Fruit fly (Drosophila melanogaster) whole organism, wandering third instar larva: ENCODE data around the gene CG32040.

Source experiments
- Abd-B ChIP-seq: fragments of >200 bp; optimal IDR thresholded peaks from 2 replicates; lab custom pipeline; 2017; ENCODE audit warnings: missing biosample characterization, missing genetic modification characterization
- CG32264 ChIP-seq: fragments of 200-800 bp; sonication (Bioruptor generic); optimal IDR thresholded peaks from 2 replicates; lab custom pipeline; 2016; ENCODE audit warnings: missing biosample characterization, missing genetic modification characterization
- Dif ChIP-seq: fragments of 200-275, 200-300 bp; sonication (Bioruptor generic); optimal IDR thresholded peaks from 2 replicates; lab custom pipeline; 2018; ENCODE audit warnings: missing biosample characterization, missing genetic modification characterization; ENCODE audit not compliant: partially characterized antibody
- Hr78 ChIP-seq: fragments of >200 bp; optimal IDR thresholded peaks from 2 replicates; lab custom pipeline; 2017; ENCODE audit warnings: missing biosample characterization, missing genetic modification characterization
- OdsH ChIP-seq: fragments of 200-800 bp; sonication (Bioruptor generic); optimal IDR thresholded peaks from 2 replicates; lab custom pipeline; 2016; ENCODE audit warnings: missing biosample characterization, mild to moderate bottlenecking, missing genetic modification characterization
- Sp1 ChIP-seq: fragments of 200-800 bp; sonication (Bioruptor generic); optimal IDR thresholded peaks from 3 replicates; lab custom pipeline; 2019; ENCODE audit warnings: missing biosample characterization, mild to moderate bottlenecking, missing genetic modification characterization, moderate library complexity
- Vsx2 ChIP-seq: fragments of 200-300, 225-300 bp; sonication (Bioruptor generic); optimal IDR thresholded peaks from 2 replicates; lab custom pipeline; 2018; ENCODE audit warnings: missing biosample characterization, missing genetic modification characterization; ENCODE audit not compliant: partially characterized antibody
- brk ChIP-seq: fragments of 200-800 bp; sonication (Bioruptor generic); optimal IDR thresholded peaks from 2 replicates; lab custom pipeline; 2016; ENCODE audit warnings: missing biosample characterization, mild to moderate bottlenecking, missing genetic modification characterization
- ey ChIP-seq: fragments of 200-800 bp; sonication (Bioruptor generic); optimal IDR thresholded peaks from 2 replicates; lab custom pipeline; 2016; ENCODE audit warnings: missing biosample characterization, missing genetic modification characterization
- fru ChIP-seq: fragments of 200-800 bp; sonication (Bioruptor generic); optimal IDR thresholded peaks from 3 replicates; lab custom pipeline; 2016; ENCODE audit warnings: missing biosample characterization, mild to moderate bottlenecking, missing genetic modification characterization
- h ChIP-seq: fragments of 200-800 bp; sonication (Bioruptor generic); optimal IDR thresholded peaks from 3 replicates; lab custom pipeline; 2016; ENCODE audit warnings: missing biosample characterization, mild to moderate bottlenecking, missing genetic modification characterization
- pan ChIP-seq: fragments of >200 bp; optimal IDR thresholded peaks from 2 replicates; lab custom pipeline; 2017
- tai ChIP-seq: sonication (Bioruptor generic); optimal IDR thresholded peaks from 2 replicates; lab custom pipeline; 2016; ENCODE audit warnings: missing biosample characterization, missing genetic modification characterization
- usp ChIP-seq: fragments of >200 bp; optimal IDR thresholded peaks from 2 replicates; lab custom pipeline; 2017; ENCODE audit warnings: missing biosample characterization, missing genetic modification characterization

dm6 chr3L:9372278-9372975, 18.6 kb downstream of the CG32040 start, which contains the start of the genes Hsp67Bc, CG4456 and Hsp22:
- TF ChIP-seq OdsH, result no peak
- no peak for TF ChIP-seq Vsx2 (GFP tag; lab: Kevin White, UChicago)
- no peak for TF ChIP-seq Hr78 (GFP tag; lab: Kevin White, UChicago)
- TF ChIP-seq fru, result no peak
- TF ChIP-seq usp, result no peak
- no peak for TF ChIP-seq brk
- TF ChIP-seq CG32264, result no peak
- no peak for TF ChIP-seq Abd-B (GFP tag; lab: Kevin White, UChicago)
- no peak for TF ChIP-seq Dif (GFP tag; lab: Kevin White, UChicago)
- no peak for TF ChIP-seq ey (GFP tag; lab: Kevin White, UChicago)
- no peak for TF ChIP-seq h
- TF ChIP-seq Sp1, result no peak
- TF ChIP-seq tai (GFP tag; lab: Kevin White, UChicago), result no peak
- TF ChIP-seq pan, result no peak
